Fruit fly (Drosophila melanogaster) whole organism, pupa: ENCODE measurements around the gene Hrs.
A peak's percentile ranks its signal among the peaks of the same experiment; 100 is the strongest.

Source experiments
- CG10348 ChIP-seq: fragments of 200-800 bp; sonication (Bioruptor generic); IDR thresholded peaks from 2 replicates; pipeline ENCODE4 v1.3.6; 2022; ENCODE audit warnings: missing biosample characterization, missing genetic modification characterization
- CG12605 ChIP-seq: fragments of 200-800 bp; sonication (Bioruptor generic); IDR thresholded peaks from 2 replicates; pipeline ENCODE4 v1.3.6; 2022; ENCODE audit warnings: missing biosample characterization, missing genetic modification characterization
- CG13204 ChIP-seq: fragments of 200-800 bp; sonication (Bioruptor generic); optimal IDR thresholded peaks from 2 replicates; lab custom pipeline; 2018; ENCODE audit warnings: missing biosample characterization, mild to moderate bottlenecking, missing genetic modification characterization, moderate library complexity
- CG14655 ChIP-seq: fragments of 200-800 bp; sonication (Bioruptor generic); optimal IDR thresholded peaks from 3 replicates; lab custom pipeline; 2017; ENCODE audit warnings: mild to moderate bottlenecking, missing biosample characterization, missing genetic modification reagents, missing genetic modification characterization
- CG15710 ChIP-seq: fragments of 200-800 bp; sonication (Bioruptor generic); optimal IDR thresholded peaks from 2 replicates; lab custom pipeline; 2018; ENCODE audit warnings: missing biosample characterization, mild to moderate bottlenecking, missing genetic modification characterization, moderate library complexity
- CG17806 ChIP-seq: fragments of 200-800 bp; sonication (Bioruptor generic); optimal IDR thresholded peaks from 2 replicates; lab custom pipeline; 2018; ENCODE audit warnings: missing biosample characterization, mild to moderate bottlenecking, missing genetic modification characterization, moderate library complexity
- CG32121 ChIP-seq: fragments of 200-800 bp; sonication (Bioruptor generic); IDR thresholded peaks from 2 replicates; pipeline ENCODE4 v1.3.6; 2022; ENCODE audit warnings: missing biosample characterization, missing genetic modification characterization
- CG34367 ChIP-seq: fragments of 200-800 bp; sonication (Bioruptor generic); optimal IDR thresholded peaks from 2 replicates; lab custom pipeline; 2018; ENCODE audit warnings: missing biosample characterization, mild to moderate bottlenecking, missing genetic modification characterization
- CG4496 ChIP-seq: fragments of 200-800 bp; sonication (Bioruptor generic); IDR thresholded peaks from 3 replicates; pipeline ENCODE4 v1.3.6; 2022; ENCODE audit warnings: missing biosample characterization, missing genetic modification characterization
- CG8159 ChIP-seq: fragments of 200-800 bp; sonication (Bioruptor generic); optimal IDR thresholded peaks from 3 replicates; lab custom pipeline; 2018; ENCODE audit warnings: missing biosample characterization, mild to moderate bottlenecking, missing genetic modification characterization, moderate library complexity
- CG8301 ChIP-seq: fragments of 200-800 bp; sonication (Bioruptor generic); optimal IDR thresholded peaks from 2 replicates; lab custom pipeline; 2018; ENCODE audit warnings: missing biosample characterization, mild to moderate bottlenecking, missing genetic modification characterization
- CG9948 ChIP-seq: fragments of 200-800 bp; sonication (Bioruptor generic); optimal IDR thresholded peaks from 2 replicates; lab custom pipeline; 2018; ENCODE audit warnings: missing biosample characterization, mild to moderate bottlenecking, missing genetic modification characterization, moderate library complexity
- D1 ChIP-seq: fragments of 200-800 bp; sonication (Bioruptor generic); optimal IDR thresholded peaks from 2 replicates; lab custom pipeline; 2018; ENCODE audit warnings: missing biosample characterization, mild to moderate bottlenecking, missing genetic modification characterization, moderate library complexity
- EcR ChIP-seq: fragments of 200-800 bp; sonication (Bioruptor generic); optimal IDR thresholded peaks from 3 replicates; lab custom pipeline; 2019; ENCODE audit warnings: missing biosample characterization, missing genetic modification characterization, mild to moderate bottlenecking, moderate library complexity, missing genetic modification reagents
- Ets98B ChIP-seq: fragments of 200-800 bp; sonication (Bioruptor generic); IDR thresholded peaks from 2 replicates; pipeline ENCODE4 v1.3.6; 2022; ENCODE audit warnings: missing biosample characterization, missing genetic modification characterization
- Pif1A ChIP-seq: fragments of 200-800 bp; sonication (Bioruptor generic); optimal IDR thresholded peaks from 3 replicates; lab custom pipeline; 2016; ENCODE audit warnings: missing biosample characterization, missing genetic modification characterization
- Pif1B ChIP-seq: fragments of 200-800 bp; sonication (Bioruptor generic); optimal IDR thresholded peaks from 3 replicates; lab custom pipeline; 2016; ENCODE audit warnings: missing biosample characterization, missing genetic modification characterization
- Snoo ChIP-seq: fragments of 200-800 bp; sonication (Bioruptor generic); optimal IDR thresholded peaks from 3 replicates; lab custom pipeline; 2017; ENCODE audit warnings: missing biosample characterization, mild to moderate bottlenecking, missing genetic modification characterization, inconsistent platforms
- fd96Ca ChIP-seq: fragments of 200-800 bp; sonication (Bioruptor generic); IDR thresholded peaks from 3 replicates; pipeline ENCODE4 v1.3.6; 2022; ENCODE audit warnings: missing biosample characterization, missing genetic modification characterization
- gl ChIP-seq: fragments of 200-800 bp; sonication (Bioruptor generic); optimal IDR thresholded peaks from 2 replicates; lab custom pipeline; 2018; ENCODE audit warnings: missing biosample characterization, mild to moderate bottlenecking, missing genetic modification characterization
- rn ChIP-seq: fragments of 200-800 bp; sonication (Bioruptor generic); IDR thresholded peaks from 2 replicates; pipeline ENCODE4 v1.3.6; 2022; ENCODE audit warnings: missing biosample characterization, missing genetic modification characterization

Gene Hrs

DNA sequence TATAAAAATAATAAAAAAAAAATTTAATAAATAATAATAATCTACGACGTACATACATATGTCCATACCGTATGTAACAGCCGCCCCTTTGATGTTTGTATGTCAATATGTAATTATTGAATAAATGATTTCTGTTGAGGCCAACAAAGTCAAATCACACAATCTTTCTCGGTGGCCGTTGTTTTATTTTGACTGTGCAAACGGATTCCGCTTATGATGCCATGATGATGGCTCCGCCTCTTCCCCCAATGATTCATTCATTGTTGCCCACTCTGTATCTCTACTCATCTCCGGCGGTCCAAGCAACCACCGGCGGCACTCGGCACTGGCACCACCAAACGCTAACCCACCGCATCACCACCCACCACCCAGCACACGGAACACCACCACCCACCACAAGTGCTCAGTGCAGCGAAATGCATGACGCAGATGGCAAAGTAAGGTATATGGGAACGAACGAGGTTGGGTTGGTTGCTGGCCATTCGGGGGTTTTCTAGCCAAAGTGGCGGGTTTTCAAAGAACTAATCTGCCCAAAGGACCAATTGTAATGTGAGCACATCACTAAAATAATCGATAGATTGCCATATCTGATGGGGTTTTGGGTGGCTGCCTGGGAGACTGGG, 9.5 kb downstream of the Hrs start:
- peak; percentile 57 for TF ChIP-seq CG13204 (GFP tag; lab: Kevin White, UChicago)
- TF ChIP-seq CG17806: no peak

DNA sequence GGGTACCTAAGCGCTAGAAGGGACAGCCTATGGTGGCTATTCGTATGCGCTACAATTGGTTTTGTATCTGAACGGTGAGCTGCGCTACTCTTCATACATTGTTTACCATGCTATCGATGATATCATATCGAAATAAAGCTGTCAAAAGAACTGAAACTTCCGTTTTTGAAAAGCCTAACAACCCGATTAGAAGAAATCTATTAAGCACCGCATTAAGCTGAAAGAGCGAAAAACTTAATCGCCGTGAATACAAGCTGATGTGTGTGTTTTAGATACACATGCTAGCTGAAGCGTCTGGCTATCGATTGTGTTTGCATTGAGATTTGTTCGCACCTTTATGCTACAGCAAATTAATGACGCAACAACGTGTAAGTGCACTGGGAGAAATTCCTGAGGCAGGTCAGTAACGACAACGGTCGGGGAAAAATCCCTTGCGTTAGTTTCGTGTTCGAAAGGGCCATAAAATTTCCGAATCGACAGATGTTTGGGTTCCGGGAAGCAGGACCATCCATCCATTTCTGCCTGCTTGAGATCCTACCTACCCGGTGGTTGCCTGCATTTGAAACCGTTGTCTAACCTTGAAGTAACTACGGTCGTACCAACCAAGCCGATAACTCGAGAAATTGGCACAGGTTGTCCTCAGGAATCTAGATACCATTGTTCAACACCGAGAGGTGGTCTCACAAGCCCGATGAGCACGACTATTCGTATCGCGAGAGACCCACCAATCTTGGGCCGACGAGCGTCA, 10.7 kb downstream of the Hrs start:
- TF ChIP-seq Pif1B (GFP tag; lab: Kevin White, UChicago): peak; percentile 41
- TF ChIP-seq CG8301 (tag; lab: Kevin White, UChicago): peak; percentile 86
- TF ChIP-seq CG15710 (tag; lab: Kevin White, UChicago): peak; percentile 22
- peak; percentile 88 for TF ChIP-seq CG14655 (GFP tag; lab: Kevin White, UChicago)
- no peak for TF ChIP-seq CG13204 (GFP tag; lab: Kevin White, UChicago)
- peak; percentile 19 for TF ChIP-seq Snoo (tag; lab: Kevin White, UChicago)
- peak; percentile 7 for TF ChIP-seq CG34367 (tag; lab: Kevin White, UChicago)
- TF ChIP-seq CG17806: peak; percentile 49
- peak; percentile 67 for TF ChIP-seq CG9948 (tag; lab: Kevin White, UChicago)
- TF ChIP-seq D1: no peak
- TF ChIP-seq Pif1A: peak; percentile 47
- TF ChIP-seq CG8159 (tag; lab: Kevin White, UChicago): peak; percentile 41
- no peak for TF ChIP-seq Ets98B (GFP tag; lab: Robert Waterston, UW)

DNA sequence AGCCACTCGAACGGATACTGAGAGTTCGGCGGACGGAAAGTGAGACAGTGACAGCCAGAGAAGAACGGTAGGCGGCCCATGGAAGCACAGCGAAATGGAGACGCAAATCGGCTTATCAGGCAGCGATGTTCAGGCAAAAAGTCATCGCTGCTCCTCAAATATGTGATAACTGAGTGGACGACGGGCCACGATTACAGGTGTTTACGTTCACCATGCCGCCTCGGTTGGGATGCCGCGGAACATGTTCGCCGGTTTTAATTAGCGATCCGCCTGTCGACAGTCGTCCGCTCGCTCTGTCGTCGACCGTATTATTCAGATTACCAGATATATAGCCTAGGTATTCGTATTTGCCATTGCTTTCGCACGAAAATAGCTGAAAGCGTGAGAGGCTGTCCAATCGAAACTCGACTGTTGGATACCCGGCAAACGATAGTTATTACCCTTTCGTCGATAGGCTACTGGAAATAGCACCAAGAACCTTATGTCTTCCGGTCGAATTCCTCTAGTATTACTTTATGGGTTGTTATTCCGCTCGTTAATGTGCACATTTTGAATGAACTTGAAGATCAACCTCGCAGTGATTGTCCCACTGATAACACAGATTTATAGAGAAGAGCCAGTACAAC, 11.4 kb downstream of the Hrs start:
- TF ChIP-seq CG32121 (GFP tag; lab: Robert Waterston, UW) (no peak), EcR (GFP tag; lab: Kevin White, UChicago) (peak; percentile 52), CG13204 (GFP tag; lab: Kevin White, UChicago) (peak; percentile 87), CG9948 (tag; lab: Kevin White, UChicago) (no peak)

DNA sequence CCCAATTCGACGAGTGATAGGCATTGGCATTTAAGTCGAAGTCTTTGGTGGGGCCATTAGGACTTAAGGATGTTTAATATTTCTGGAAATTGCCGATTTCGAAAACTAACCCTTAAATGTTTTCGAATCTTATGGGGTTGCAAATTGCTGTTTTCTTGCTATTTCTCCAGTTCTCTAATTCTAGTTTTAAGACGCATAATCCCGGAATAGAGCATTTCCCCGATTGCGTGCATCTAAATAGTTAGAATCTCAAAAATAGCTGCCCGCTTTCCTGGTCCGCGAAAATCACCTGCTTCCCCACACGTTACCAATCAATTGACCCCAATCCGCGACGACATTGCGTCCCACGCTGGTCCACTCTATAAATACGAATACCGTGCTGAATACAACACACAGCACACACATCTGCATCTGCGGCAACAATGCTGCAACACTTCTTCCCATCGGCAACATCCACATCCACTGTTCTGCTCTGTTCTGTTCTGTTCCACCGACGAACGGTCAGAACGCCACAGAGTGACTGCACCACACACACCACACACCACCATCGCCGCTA, 12.2 kb downstream of the Hrs start, which contains the start of gene Bacc:
TSS of gene Bacc (plus strand) at position 542 of the 556 bp plus-strand sequence.
- TF ChIP-seq CG9948 (tag; lab: Kevin White, UChicago) (peak; percentile 98), CG17806 (peak; percentile 95), CG8301 (tag; lab: Kevin White, UChicago) (peak; percentile 99), Snoo (tag; lab: Kevin White, UChicago) (peak; percentile 97), CG13204 (GFP tag; lab: Kevin White, UChicago) (peak; percentile 90), fd96Ca (GFP tag; lab: Robert Waterston, UW) (no peak), CG12605 (GFP tag; lab: Robert Waterston, UW) (no peak), CG8159 (tag; lab: Kevin White, UChicago) (peak; percentile 100), Pif1B (GFP tag; lab: Kevin White, UChicago) (peak; percentile 98), CG14655 (GFP tag; lab: Kevin White, UChicago) (peak; percentile 99), D1 (peak; percentile 98), rn (GFP tag; lab: Robert Waterston, UW) (no peak), Ets98B (GFP tag; lab: Robert Waterston, UW) (no peak), CG4496 (GFP tag; lab: Robert Waterston, UW) (no peak), CG32121 (GFP tag; lab: Robert Waterston, UW) (no peak), Pif1A (peak; percentile 99), CG15710 (tag; lab: Kevin White, UChicago) (peak; percentile 98), CG34367 (tag; lab: Kevin White, UChicago) (peak; percentile 96), gl (tag; lab: Kevin White, UChicago) (peak; percentile 90), EcR (GFP tag; lab: Kevin White, UChicago) (no peak), CG10348 (GFP tag; lab: Robert Waterston, UW) (no peak)

DNA sequence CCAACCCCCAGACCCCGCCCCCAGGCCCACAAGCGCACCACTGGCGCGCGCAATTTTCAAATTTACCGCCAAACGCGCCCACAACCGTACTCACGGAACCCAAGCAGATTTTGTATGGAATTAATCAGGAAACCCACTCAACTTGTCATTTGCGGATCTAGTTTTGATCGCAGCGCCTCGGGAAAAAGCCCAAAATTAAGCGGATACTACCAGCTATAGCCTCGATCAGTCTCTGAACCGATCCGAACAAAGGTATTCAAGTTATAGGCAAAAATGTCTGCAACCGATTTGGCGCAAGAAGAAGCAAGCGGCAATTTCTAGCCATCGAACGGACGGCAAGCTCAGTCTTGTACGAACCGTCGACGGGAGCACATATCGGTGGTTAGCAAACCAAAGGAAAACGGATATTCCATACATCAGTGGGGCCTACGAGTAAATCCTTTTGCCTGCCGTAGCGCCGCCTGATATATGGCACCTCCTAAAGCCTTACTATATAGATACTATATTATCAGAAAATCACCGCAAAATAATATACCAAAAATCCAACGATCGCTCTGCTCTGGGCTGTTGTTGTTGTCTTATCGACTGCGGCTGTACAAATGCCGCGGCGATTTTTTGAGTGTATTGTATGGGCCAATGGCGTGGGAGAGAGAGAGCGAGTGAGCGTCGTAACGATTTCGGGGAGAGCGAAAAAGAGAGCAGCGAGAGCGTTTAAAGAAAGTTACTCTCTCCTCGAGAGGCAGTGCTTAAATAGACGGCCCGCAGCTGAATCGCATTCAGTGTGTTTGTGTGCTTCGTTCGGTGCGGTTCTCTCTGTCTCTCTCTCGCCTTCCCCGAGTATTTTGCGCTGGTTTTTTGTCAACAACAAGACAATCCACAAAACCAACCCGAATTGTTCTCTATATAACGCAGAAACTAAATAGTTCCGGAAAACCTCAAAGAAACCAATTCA, 12.9 kb downstream of the Hrs start, which contains the start of gene Pgk:
TSS of gene Pgk (minus strand) at position 609 of the 952 bp plus-strand sequence.
- peak; percentile 39 for TF ChIP-seq CG34367 (tag; lab: Kevin White, UChicago)
- TF ChIP-seq Snoo (tag; lab: Kevin White, UChicago): peak; percentile 43
- peak; percentile 48 for TF ChIP-seq CG8301 (tag; lab: Kevin White, UChicago)
- TF ChIP-seq Pif1A: peak; percentile 78
- TF ChIP-seq fd96Ca (GFP tag; lab: Robert Waterston, UW): no peak
- peak; percentile 27 for TF ChIP-seq CG9948 (tag; lab: Kevin White, UChicago)
- TF ChIP-seq CG4496 (GFP tag; lab: Robert Waterston, UW): no peak
- TF ChIP-seq CG12605 (GFP tag; lab: Robert Waterston, UW): no peak
- TF ChIP-seq EcR (GFP tag; lab: Kevin White, UChicago): peak; percentile 28
- TF ChIP-seq CG14655 (GFP tag; lab: Kevin White, UChicago): peak; percentile 57
- TF ChIP-seq D1: peak; percentile 2
- no peak for TF ChIP-seq CG32121 (GFP tag; lab: Robert Waterston, UW)
- TF ChIP-seq Pif1B (GFP tag; lab: Kevin White, UChicago): peak; percentile 74
- TF ChIP-seq CG13204 (GFP tag; lab: Kevin White, UChicago): peak; percentile 20
- TF ChIP-seq CG17806: peak; percentile 52
- TF ChIP-seq CG15710 (tag; lab: Kevin White, UChicago): peak; percentile 37
- no peak for TF ChIP-seq CG8159 (tag; lab: Kevin White, UChicago)
